Fruit fly (Drosophila melanogaster) whole organism, prepupa: ENCODE measurements around the gene dl.

ENCODE experiments used
- CG10631 ChIP-seq: fragments of 200-800 bp; sonication (Bioruptor generic); optimal IDR thresholded peaks from 2 replicates; lab custom pipeline; 2016; ENCODE audit warnings: missing biosample characterization, missing genetic modification characterization
- CG16779 ChIP-seq: fragments of 200-800 bp; sonication (Bioruptor generic); optimal IDR thresholded peaks from 3 replicates; lab custom pipeline; 2017; ENCODE audit warnings: missing biosample characterization, mild to moderate bottlenecking, missing genetic modification characterization
- CG31627 ChIP-seq: fragments of 200-800 bp; sonication (Bioruptor generic); optimal IDR thresholded peaks from 3 replicates; lab custom pipeline; 2016; ENCODE audit warnings: missing biosample characterization, missing genetic modification characterization
- CG6792 ChIP-seq: fragments of 200-800 bp; sonication (Bioruptor generic); optimal IDR thresholded peaks from 3 replicates; lab custom pipeline; 2016; ENCODE audit warnings: missing biosample characterization, missing genetic modification characterization
- CG6808 ChIP-seq: fragments of 200-800 bp; sonication (Bioruptor generic); optimal IDR thresholded peaks from 3 replicates; lab custom pipeline; 2017; ENCODE audit warnings: missing biosample characterization, missing genetic modification characterization, mild to moderate bottlenecking, moderate library complexity, missing genetic modification reagents
- Lpt ChIP-seq: fragments of 200-800 bp; sonication (Bioruptor generic); optimal IDR thresholded peaks from 3 replicates; lab custom pipeline; 2016; ENCODE audit warnings: missing biosample characterization, missing genetic modification characterization
- Sox14 ChIP-seq: fragments of 200-800 bp; sonication (Bioruptor generic); optimal IDR thresholded peaks from 3 replicates; lab custom pipeline; 2016; ENCODE audit warnings: missing biosample characterization, missing genetic modification characterization
- dsx ChIP-seq: fragments of 200-800 bp; optimal IDR thresholded peaks from 3 replicates; lab custom pipeline; 2019; ENCODE audit warnings: missing biosample characterization, mild to moderate bottlenecking, missing genetic modification characterization, moderate library complexity; ENCODE audit not compliant: poor library complexity, severe bottlenecking
- pdm3 ChIP-seq: fragments of 200-800 bp; sonication (Bioruptor generic); optimal IDR thresholded peaks from 3 replicates; lab custom pipeline; 2016; ENCODE audit warnings: missing biosample characterization, missing genetic modification characterization

- TF ChIP-seq Lpt (GFP tag; lab: Kevin White, UChicago), result peak; percentile 63
- peak; percentile 17 for TF ChIP-seq CG31627 (GFP tag; lab: Kevin White, UChicago)
- TF ChIP-seq CG10631 (GFP tag; lab: Kevin White, UChicago), result peak; percentile 46
- TF ChIP-seq pdm3 (GFP tag; lab: Kevin White, UChicago), result peak; percentile 49
- no peak for TF ChIP-seq CG6808 (GFP tag; lab: Kevin White, UChicago)
- TF ChIP-seq CG16779, result no peak
- peak; percentile 30 for TF ChIP-seq CG6792
- no peak for TF ChIP-seq dsx (GFP tag; lab: Kevin White, UChicago)
- peak; percentile 46 for TF ChIP-seq Sox14 (GFP tag; lab: Kevin White, UChicago)
Measured at dm6 chr2L:17466950-17467349, 16.8 kb upstream of the dl start.
